Worm (Caenorhabditis elegans) whole organism, L3 larva: ENCODE data around the gene C08B6.11.

Experiments used
- ama-1 ChIP-seq: fragments of 150-350 bp; optimal IDR thresholded peaks from 2 replicates; lab custom pipeline; 2018
- egl-27 ChIP-seq: sonication (generic microtip); optimal IDR thresholded peaks from 4 replicates; lab custom pipeline; 2017; ENCODE audit warnings: missing biosample characterization, missing genetic modification reagents, missing genetic modification characterization
- fos-1 ChIP-seq: fragments of 150-350 bp; optimal IDR thresholded peaks from 2 replicates; lab custom pipeline; 2014; ENCODE audit warnings: missing biosample characterization, missing genetic modification characterization
- lin-39 ChIP-seq: fragments of 150-350 bp; optimal IDR thresholded peaks from 2 replicates; lab custom pipeline; 2018; ENCODE audit warnings: missing biosample characterization, missing genetic modification reagents, missing genetic modification characterization
- nhr-12 ChIP-seq: fragments of 150-350 bp; optimal IDR thresholded peaks from 2 replicates; lab custom pipeline; 2014; ENCODE audit warnings: missing biosample characterization, missing genetic modification characterization
- nhr-76 ChIP-seq: fragments of 150-350 bp; sonication (generic microtip); optimal IDR thresholded peaks from 5 replicates; lab custom pipeline; 2014; ENCODE audit warnings: missing biosample characterization, missing genetic modification characterization
- nhr-77 ChIP-seq: fragments of 150-350 bp; optimal IDR thresholded peaks from 2 replicates; lab custom pipeline; 2014; ENCODE audit warnings: missing biosample characterization, missing genetic modification characterization
- pha-4 ChIP-seq: fragments of 150-350 bp; optimal IDR thresholded peaks from 2 replicates; lab custom pipeline; 2014; ENCODE audit warnings: missing biosample characterization, missing genetic modification reagents, missing genetic modification characterization
- zag-1 ChIP-seq: fragments of 150-350 bp; optimal IDR thresholded peaks from 2 replicates; lab custom pipeline; 2014; ENCODE audit warnings: missing biosample characterization, missing genetic modification characterization

DNA sequence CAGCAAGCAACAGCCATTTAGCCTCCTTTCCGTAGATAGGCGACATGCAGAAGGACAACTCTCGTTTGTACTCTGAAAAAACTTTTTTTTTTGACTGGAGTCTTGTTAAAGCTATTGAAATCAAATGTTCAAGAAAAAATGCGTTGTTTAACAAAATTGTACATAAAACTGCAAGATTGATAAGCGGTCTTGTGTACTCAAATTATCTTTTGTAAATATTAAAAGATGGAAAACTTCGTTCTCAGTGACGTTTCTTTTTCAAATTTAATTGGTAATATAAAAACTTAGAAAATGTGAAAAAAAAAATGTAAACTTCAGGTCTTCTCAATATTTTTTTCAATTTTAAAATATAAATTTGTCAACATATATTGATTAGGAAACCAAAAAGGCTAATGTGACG, 3.7 kb downstream of the C08B6.11 start:
- no peak for TF ChIP-seq fos-1 (tag; lab: Kevin White, UChicago)
- no peak for TF ChIP-seq nhr-77 (tag; lab: Kevin White, UChicago)
- no peak for TF ChIP-seq ama-1 (lab: Kevin White, UChicago)
- TF ChIP-seq pha-4 (tag; lab: Kevin White, UChicago), result peak; percentile 63
- no peak for TF ChIP-seq nhr-76 (tag; lab: Kevin White, UChicago)
- TF ChIP-seq egl-27, result no peak
- no peak for TF ChIP-seq lin-39
- no peak for TF ChIP-seq nhr-12
- no peak for TF ChIP-seq zag-1
